Fruit fly (Drosophila melanogaster) whole organism, embryonic: ENCODE results near the gene Wdr33.

Experiments
- Atf-2 ChIP-seq: fragments of 200-800 bp; sonication (Bioruptor generic); optimal IDR thresholded peaks from 2 replicates; lab custom pipeline; 2016; ENCODE audit warnings: missing biosample characterization, missing genetic modification characterization
- CG10462 ChIP-seq: fragments of 200-800 bp; sonication (Bioruptor generic); optimal IDR thresholded peaks from 2 replicates; lab custom pipeline; 2016; ENCODE audit warnings: missing biosample characterization, missing genetic modification characterization
- CG11723 ChIP-seq: fragments of 200-800 bp; sonication (Bioruptor generic); optimal IDR thresholded peaks from 2 replicates; lab custom pipeline; 2017; ENCODE audit warnings: missing biosample characterization, mild to moderate bottlenecking, missing genetic modification characterization
- CG12236 ChIP-seq: fragments of 200-800 bp; sonication (Bioruptor generic); optimal IDR thresholded peaks from 2 replicates; lab custom pipeline; 2016; ENCODE audit warnings: missing biosample characterization, missing genetic modification characterization
- CG12659 ChIP-seq: fragments of 200-800 bp; sonication (Bioruptor generic); optimal IDR thresholded peaks from 3 replicates; lab custom pipeline; 2017; ENCODE audit warnings: mild to moderate bottlenecking, missing biosample characterization, missing genetic modification reagents, missing genetic modification characterization
- CG12769 ChIP-seq: fragments of 200-800 bp; sonication (Bioruptor generic); optimal IDR thresholded peaks from 2 replicates; lab custom pipeline; 2019; ENCODE audit warnings: missing biosample characterization, mild to moderate bottlenecking, missing genetic modification characterization, moderate library complexity
- CG1529 ChIP-seq: fragments of 200-800 bp; sonication (Bioruptor generic); optimal IDR thresholded peaks from 3 replicates; lab custom pipeline; 2018; ENCODE audit warnings: missing biosample characterization, missing genetic modification characterization
- CG15601 ChIP-seq: fragments of 200-800 bp; sonication (Bioruptor generic); optimal IDR thresholded peaks from 3 replicates; lab custom pipeline; 2019; ENCODE audit warnings: missing biosample characterization, mild to moderate bottlenecking, missing genetic modification characterization, moderate library complexity
- CG16863 ChIP-seq: fragments of 200-800 bp; sonication (Bioruptor generic); optimal IDR thresholded peaks from 3 replicates; lab custom pipeline; 2016; ENCODE audit warnings: missing biosample characterization, missing genetic modification characterization
- CG17359 ChIP-seq: fragments of 200-800 bp; sonication (Bioruptor generic); optimal IDR thresholded peaks from 3 replicates; lab custom pipeline; 2018; ENCODE audit warnings: missing biosample characterization, mild to moderate bottlenecking, missing genetic modification characterization, moderate library complexity
- CG1792 ChIP-seq: fragments of 200-800 bp; sonication (Bioruptor generic); optimal IDR thresholded peaks from 2 replicates; lab custom pipeline; 2016; ENCODE audit warnings: missing biosample characterization, missing genetic modification characterization
- CG2202 ChIP-seq: fragments of 200-800 bp; sonication (Bioruptor generic); optimal IDR thresholded peaks from 2 replicates; lab custom pipeline; 2018; ENCODE audit warnings: missing biosample characterization, mild to moderate bottlenecking, missing genetic modification characterization
- CG34376 ChIP-seq: fragments of 200-800 bp; sonication (Bioruptor generic); optimal IDR thresholded peaks from 2 replicates; lab custom pipeline; 2018; ENCODE audit warnings: missing biosample characterization, mild to moderate bottlenecking, missing genetic modification characterization
- CG4404 ChIP-seq: fragments of 200-800 bp; sonication (Bioruptor generic); IDR thresholded peaks from 2 replicates; pipeline ENCODE4 v1.3.6; 2022; ENCODE audit warnings: missing biosample characterization, missing genetic modification characterization
- CG5180 ChIP-seq: fragments of 200-800 bp; sonication (Bioruptor generic); optimal IDR thresholded peaks from 3 replicates; lab custom pipeline; 2017; ENCODE audit warnings: missing biosample characterization, missing genetic modification characterization, mild to moderate bottlenecking, moderate library complexity, missing genetic modification reagents
- CG6654 ChIP-seq: fragments of 200-800 bp; sonication (Bioruptor generic); optimal IDR thresholded peaks from 2 replicates; lab custom pipeline; 2017; ENCODE audit warnings: missing biosample characterization, mild to moderate bottlenecking, missing genetic modification characterization
- CG7372 ChIP-seq: fragments of 200-800 bp; sonication (Bioruptor generic); IDR thresholded peaks from 2 replicates; pipeline ENCODE4 v1.3.6; 2022; ENCODE audit warnings: missing biosample characterization, missing genetic modification characterization
- CG7556 ChIP-seq: fragments of 200-800 bp; sonication (Bioruptor generic); optimal IDR thresholded peaks from 2 replicates; lab custom pipeline; 2017; ENCODE audit warnings: missing biosample characterization, mild to moderate bottlenecking, missing genetic modification characterization
- CG9876 ChIP-seq: fragments of 200-800 bp; sonication (Bioruptor generic); optimal IDR thresholded peaks from 2 replicates; lab custom pipeline; 2016; ENCODE audit warnings: missing biosample characterization, missing genetic modification characterization
- D19A ChIP-seq: fragments of 200-800 bp; optimal IDR thresholded peaks from 3 replicates; lab custom pipeline; 2019; ENCODE audit warnings: missing biosample characterization, mild to moderate bottlenecking, missing genetic modification characterization, moderate library complexity
- D19B ChIP-seq: fragments of 200-800 bp; sonication (Bioruptor generic); optimal IDR thresholded peaks from 2 replicates; lab custom pipeline; 2017; ENCODE audit warnings: missing biosample characterization, mild to moderate bottlenecking, missing genetic modification characterization
- Dip2 ChIP-seq: fragments of 200-800 bp; sonication (Bioruptor generic); IDR thresholded peaks from 2 replicates; pipeline ENCODE4 v1.3.6; 2022; ENCODE audit warnings: missing biosample characterization, missing genetic modification characterization
- Ets97D ChIP-seq: fragments of 200-800 bp; sonication (Bioruptor generic); optimal IDR thresholded peaks from 3 replicates; lab custom pipeline; 2016; ENCODE audit warnings: missing biosample characterization, missing genetic modification characterization
- Gsc ChIP-seq: fragments of 200-800 bp; sonication (Bioruptor generic); IDR thresholded peaks from 2 replicates; pipeline ENCODE4 v1.3.6; 2022; ENCODE audit warnings: missing biosample characterization, missing genetic modification characterization
- Hr78 ChIP-seq, 2 experiments: fragments of 200-800 bp in 1 of 2; fragments of >200 bp in 1 of 2; sonication (Bioruptor generic) in 1 of 2; optimal IDR thresholded peaks; 2 replicates each; lab custom pipeline; 2017 to 2019; ENCODE audit warnings: missing biosample characterization in 2 of 2, missing genetic modification characterization in 2 of 2, mild to moderate bottlenecking in 1 of 2, moderate library complexity in 1 of 2
- Med ChIP-seq: fragments of 200-800 bp; sonication (Bioruptor generic); peaks from one replicate; lab custom pipeline; 2016; ENCODE audit warnings: missing biosample characterization, missing genetic modification characterization, mild to moderate bottlenecking, inconsistent platforms, moderate library complexity
- Neu2 ChIP-seq: fragments of 200-800 bp; sonication (Bioruptor generic); optimal IDR thresholded peaks from 3 replicates; lab custom pipeline; 2016; ENCODE audit warnings: missing biosample characterization, missing genetic modification characterization, borderline replicate concordance
- Nf-YA ChIP-seq: fragments of 200-800 bp; sonication (Bioruptor generic); IDR thresholded peaks from 2 replicates; pipeline ENCODE4 v1.3.6; 2022; ENCODE audit warnings: missing biosample characterization, missing genetic modification characterization
- Oaz ChIP-seq: fragments of 200-800 bp; sonication (Bioruptor generic); IDR thresholded peaks from 2 replicates; pipeline ENCODE4 v1.3.6; 2022; ENCODE audit warnings: missing biosample characterization, missing genetic modification characterization
- Sox100B ChIP-seq: fragments of 200-800 bp; sonication (Bioruptor generic); optimal IDR thresholded peaks from 3 replicates; lab custom pipeline; 2018; ENCODE audit warnings: missing biosample characterization, mild to moderate bottlenecking, missing genetic modification characterization
- Trl ChIP-seq, 3 experiments: fragments of >200 bp in 2 of 3; fragments of 200-800 bp in 1 of 3; sonication (Bioruptor generic) in 1 of 3; optimal IDR thresholded peaks; 2 replicates in 1 of 3; 3 replicates in 2 of 3; lab custom pipeline; 2016 to 2017; ENCODE audit warnings: missing biosample characterization in 1 of 3, missing genetic modification characterization in 1 of 3
- YL-1 ChIP-seq: fragments of 200-800 bp; sonication (Bioruptor generic); optimal IDR thresholded peaks from 3 replicates; lab custom pipeline; 2017; ENCODE audit warnings: missing biosample characterization, mild to moderate bottlenecking, missing genetic modification characterization
- chn ChIP-seq: fragments of 200-800 bp; sonication (Bioruptor generic); optimal IDR thresholded peaks from 2 replicates; lab custom pipeline; 2016; ENCODE audit warnings: missing biosample characterization, missing genetic modification characterization
- dan ChIP-seq: fragments of 200-800 bp; sonication (Bioruptor generic); IDR thresholded peaks from 2 replicates; pipeline ENCODE4 v1.3.6; 2022; ENCODE audit warnings: missing biosample characterization, missing genetic modification characterization
- dimm ChIP-seq: fragments of 200-800 bp; sonication (Bioruptor generic); IDR thresholded peaks from 2 replicates; pipeline ENCODE4 v1.3.6; 2022; ENCODE audit warnings: missing biosample characterization, missing genetic modification characterization
- esg ChIP-seq: fragments of 200-800 bp; sonication (Bioruptor generic); conservative IDR thresholded peaks from 2 replicates; pipeline ENCODE4 v1.3.6; 2022; ENCODE audit warnings: missing biosample characterization, missing genetic modification characterization
- grn ChIP-seq: fragments of 200-800 bp; sonication (Bioruptor generic); optimal IDR thresholded peaks from 3 replicates; lab custom pipeline; 2017; ENCODE audit warnings: missing biosample characterization, missing genetic modification characterization
- jigr1 ChIP-seq: fragments of 200-800 bp; sonication (Bioruptor generic); IDR thresholded peaks from 3 replicates; pipeline ENCODE4 v1.3.6; 2022; ENCODE audit warnings: missing biosample characterization, missing genetic modification characterization
- lab ChIP-seq: fragments of 200-800 bp; sonication (Bioruptor generic); optimal IDR thresholded peaks from 3 replicates; lab custom pipeline; 2017; ENCODE audit warnings: missing biosample characterization, missing genetic modification characterization, mild to moderate bottlenecking, moderate library complexity, missing genetic modification reagents
- luna ChIP-seq: fragments of 200-800 bp; sonication (Bioruptor generic); optimal IDR thresholded peaks from 2 replicates; lab custom pipeline; 2016; ENCODE audit warnings: missing biosample characterization, missing genetic modification characterization
- sc ChIP-seq, 3 experiments: fragments of >200 bp in 2 of 3; fragments of 200-800 bp in 1 of 3; sonication (Bioruptor generic) in 1 of 3; optimal IDR thresholded peaks; 2 replicates in 2 of 3; 3 replicates in 1 of 3; lab custom pipeline; 2017; ENCODE audit warnings: mild to moderate bottlenecking in 1 of 3, missing biosample characterization in 1 of 3, missing genetic modification characterization in 1 of 3, missing genetic modification reagents in 1 of 3
- sd ChIP-seq: fragments of 200-800 bp; sonication (Bioruptor generic); optimal IDR thresholded peaks from 3 replicates; lab custom pipeline; 2018; ENCODE audit warnings: missing biosample characterization, mild to moderate bottlenecking, missing genetic modification characterization, moderate library complexity
- sim ChIP-seq: fragments of 200-800 bp; sonication (Bioruptor generic); IDR thresholded peaks from 2 replicates; pipeline ENCODE4 v1.3.6; 2022; ENCODE audit warnings: missing biosample characterization, missing genetic modification characterization
- sima ChIP-seq: fragments of 200-800 bp; sonication (Bioruptor generic); optimal IDR thresholded peaks from 2 replicates; lab custom pipeline; 2016; ENCODE audit warnings: missing biosample characterization, missing genetic modification characterization
- tap ChIP-seq: fragments of 200-800 bp; optimal IDR thresholded peaks from 3 replicates; lab custom pipeline; 2019; ENCODE audit warnings: missing biosample characterization, mild to moderate bottlenecking, missing genetic modification characterization, moderate library complexity
- tll ChIP-seq, 2 experiments: fragments of 200-800 bp in 1 of 2; fragments of >200 bp in 1 of 2; sonication (Bioruptor generic) in 1 of 2; optimal IDR thresholded peaks; 2 replicates each; lab custom pipeline; 2017 to 2019; ENCODE audit warnings: missing biosample characterization in 2 of 2, missing genetic modification characterization in 2 of 2, mild to moderate bottlenecking in 1 of 2, moderate library complexity in 1 of 2
- zen ChIP-seq: fragments of 200-800 bp; sonication (Bioruptor generic); optimal IDR thresholded peaks from 3 replicates; lab custom pipeline; 2018; ENCODE audit warnings: missing biosample characterization, mild to moderate bottlenecking, missing genetic modification characterization, moderate library complexity

Wdr33 gene

dm6 chr3R:5668928-5669739 lies 8.7 kb downstream of the Wdr33 start, which contains the start of the genes Xe7 and Atg17 (continued):
- peak; percentile 57; the same call in 1 of the 2 replicates for TF ChIP-seq Nf-YA (GFP tag; lab: Robert Waterston, UW)
- TF ChIP-seq CG1792 (GFP tag; lab: Kevin White, UChicago) = peak; percentile 43
- TF ChIP-seq CG11723 (GFP tag; lab: Kevin White, UChicago) = peak; percentile 87
- TF ChIP-seq CG15601 (tag; lab: Kevin White, UChicago) = peak; percentile 85
- peak; percentile 94 for TF ChIP-seq CG7372
- TF ChIP-seq CG16863 = peak; percentile 78
- no peak for TF ChIP-seq sima
- TF ChIP-seq tap (tag; lab: Kevin White, UChicago) = peak; percentile 64
- 0 out of 2 replicates have a peak, but pooled peaks have one; percentile 40 for TF ChIP-seq sim (GFP tag; lab: Robert Waterston, UW)
- peak; percentile 90 for TF ChIP-seq lab (GFP tag; lab: Kevin White, UChicago)
- TF ChIP-seq CG12769 (tag; lab: Kevin White, UChicago) = peak; percentile 85
- TF ChIP-seq dimm (GFP tag; lab: Robert Waterston, UW) = peak; percentile 54
- TF ChIP-seq sc (optimal IDR thresholded peaks at IDR 0.05; lab: Kevin White, UChicago) = no peak
- TF ChIP-seq sc (GFP tag; optimal IDR thresholded peaks at IDR 0.05; lab: Kevin White, UChicago) = peak; percentile 74
- peak; percentile 74 for TF ChIP-seq luna (GFP tag; lab: Kevin White, UChicago)
- peak; percentile 68 for TF ChIP-seq CG34376 (GFP tag; lab: Kevin White, UChicago)
- TF ChIP-seq D19B (GFP tag; lab: Kevin White, UChicago) = peak; percentile 79
- no peak for TF ChIP-seq CG5180 (GFP tag; lab: Kevin White, UChicago)
- peak; percentile 80 for TF ChIP-seq CG10462
- peak; percentile 79 for TF ChIP-seq D19A (tag; lab: Kevin White, UChicago)
- peak; percentile 83 for TF ChIP-seq zen (tag; lab: Kevin White, UChicago)
- TF ChIP-seq Sox100B (GFP tag; lab: Kevin White, UChicago) = peak; percentile 89
- peak; percentile 79; the same call in 2 of the 3 replicates for TF ChIP-seq jigr1 (GFP tag; lab: Robert Waterston, UW)
- TF ChIP-seq esg (GFP tag; lab: Robert Waterston, UW) = peak; percentile 93
- peak; percentile 96 for TF ChIP-seq CG4404 (GFP tag; lab: Robert Waterston, UW)
- TF ChIP-seq CG17359 (tag; lab: Kevin White, UChicago) = peak; percentile 89
- TF ChIP-seq Oaz (GFP tag; lab: Robert Waterston, UW) = peak; percentile 84
- peak; percentile 92 for TF ChIP-seq chn (GFP tag; lab: Kevin White, UChicago)
- TF ChIP-seq CG2202 (tag; lab: Kevin White, UChicago) = peak; percentile 67
- peak; percentile 48 for TF ChIP-seq tll (GFP tag; optimal IDR thresholded peaks at IDR 0.05; lab: Kevin White, UChicago)
- TF ChIP-seq sd (tag; lab: Kevin White, UChicago) = peak; percentile 86
- TF ChIP-seq CG12659 (GFP tag; lab: Kevin White, UChicago) = peak; percentile 94
- peak; percentile 77 for TF ChIP-seq Gsc (GFP tag; lab: Robert Waterston, UW)
- no peak for TF ChIP-seq Hr78 (GFP tag; optimal IDR thresholded peaks at IDR 0.05; lab: Kevin White, UChicago)
- no peak for TF ChIP-seq Trl (optimal IDR thresholded peaks at IDR 0.05; lab: Kevin White, UChicago)
- TF ChIP-seq Trl (GFP tag; optimal IDR thresholded peaks at IDR 0.05; lab: Kevin White, UChicago) = peak; percentile 89
- peak; percentile 72 for TF ChIP-seq CG6654 (GFP tag; lab: Kevin White, UChicago)
- TF ChIP-seq CG7556 = peak; percentile 83
- TF ChIP-seq Med = peak; percentile 98
- TF ChIP-seq grn = no peak
- TF ChIP-seq CG12236 (GFP tag; lab: Kevin White, UChicago) = peak; percentile 53
- peak; percentile 27 for TF ChIP-seq Neu2 (GFP tag; lab: Kevin White, UChicago)
- peak; percentile 75 for TF ChIP-seq CG1529 (GFP tag; lab: Kevin White, UChicago)
- TF ChIP-seq Atf-2 (GFP tag; lab: Kevin White, UChicago) = peak; percentile 85
- TF ChIP-seq Dip2 (GFP tag; lab: Robert Waterston, UW) = peak; percentile 52; the same call in 1 of the 2 replicates
- peak; percentile 75; the same call in 1 of the 2 replicates for TF ChIP-seq dan (GFP tag; lab: Robert Waterston, UW)
- TF ChIP-seq CG9876 = peak; percentile 87
- peak; percentile 72 for TF ChIP-seq YL-1 (GFP tag; lab: Kevin White, UChicago)
- peak; percentile 79 for TF ChIP-seq Ets97D (GFP tag; lab: Kevin White, UChicago)
